Fruit fly (Drosophila melanogaster) S2 (cell line): ENCODE data around the gene LSm7.

Experiments used
- CG8478 ChIP-seq: fragments of >200 bp; optimal IDR thresholded peaks from 2 replicates; lab custom pipeline; 2018
- CTCF ChIP-seq, 2 experiments: fragments of >200 bp; optimal IDR thresholded peaks; 2 replicates each; lab custom pipeline; 2018

- TF ChIP-seq CG8478 (lab: Kevin White, UChicago) (no peak), CTCF (optimal IDR thresholded peaks at IDR 0.05; lab: Kevin White, UChicago) (no peak)
These were observed 12.0 kb downstream of the LSm7 start, which contains the start of gene CG17996 for dm6 chr2L:16730939-16731338.
